Worm (Caenorhabditis elegans): ENCODE results near the gene lite-1.

Gene lite-1

ce11 chrX:6211322-6211820 lies 19.2 kb downstream of the lite-1 start:
- TF ChIP-seq ztf-28 (GFP tag; IDR thresholded peaks at IDR 0.05) (no peak), T07F8.4 (tag; optimal IDR thresholded peaks at IDR 0.05) (no peak), ama-1 (optimal IDR thresholded peaks at IDR 0.05) (no peak), ama-1 (GFP tag; optimal IDR thresholded peaks at IDR 0.05) (no peak), F57C9.4 (tag; optimal IDR thresholded peaks at IDR 0.05) (no peak), lsl-1 (GFP tag; optimal IDR thresholded peaks at IDR 0.05) (no peak), nhr-80 (tag; optimal IDR thresholded peaks at IDR 0.05) (no peak), B0261.1 (tag; optimal IDR thresholded peaks at IDR 0.05) (no peak), ztf-6 (GFP tag; IDR thresholded peaks at IDR 0.05) (no peak), K12H6.12 (tag; optimal IDR thresholded peaks at IDR 0.05) (no peak), F10E7.11 (tag; optimal IDR thresholded peaks at IDR 0.05) (no peak), F39B2.1 (GFP tag; IDR thresholded peaks at IDR 0.05) (no peak), Y53F4B.3 (GFP tag; IDR thresholded peaks at IDR 0.05) (no peak), xnd-1 (tag; optimal IDR thresholded peaks at IDR 0.05) (no peak)

ce11 chrX:6208463-6208862 lies 22.1 kb downstream of the lite-1 start, which contains the start of gene C14F11.7:
C14F11.7 (minus strand) TSS chrX:6208563.
- no peak for TF ChIP-seq T26A5.8 (tag; optimal IDR thresholded peaks at IDR 0.05)
- no peak for TF ChIP-seq F52B5.7 (tag; optimal IDR thresholded peaks at IDR 0.05)
- no peak for TF ChIP-seq let-526 (GFP tag; IDR thresholded peaks at IDR 0.05)
- TF ChIP-seq nhr-179 (tag; optimal IDR thresholded peaks at IDR 0.05), result no peak
- no peak for TF ChIP-seq somi-1 (GFP tag; optimal IDR thresholded peaks at IDR 0.05)
- no peak for TF ChIP-seq attf-5 (GFP tag; optimal IDR thresholded peaks at IDR 0.05)
- no peak for TF ChIP-seq F55B11.4 (tag; optimal IDR thresholded peaks at IDR 0.05; ENCODE audit: borderline replicate concordance, insufficient read depth)
- no peak for TF ChIP-seq Y53G8AR.9 (GFP tag; conservative IDR thresholded peaks at IDR 0.05)
- no peak for TF ChIP-seq lin-54 (GFP tag; optimal IDR thresholded peaks at IDR 0.05)
- TF ChIP-seq sptf-2 (GFP tag; optimal IDR thresholded peaks at IDR 0.05), result no peak

ce11 chrX:6207687-6208088 lies 22.9 kb downstream of the lite-1 start, which contains the start of gene T13C5.6:
T13C5.6 (minus strand) TSS chrX:6207687.
- TF ChIP-seq aptf-3 (GFP tag; IDR thresholded peaks at IDR 0.05) (peak; percentile 66; the same call in 1 of the 2 replicates), let-526 (GFP tag; IDR thresholded peaks at IDR 0.05) (peak; percentile 87; the same call in 1 of the 2 replicates), chd-7 (tag; optimal IDR thresholded peaks at IDR 0.05) (peak; percentile 93), K12H6.12 (tag; optimal IDR thresholded peaks at IDR 0.05) (peak; percentile 95), attf-6 (GFP tag; IDR thresholded peaks at IDR 0.05) (no peak), F57C9.4 (tag; optimal IDR thresholded peaks at IDR 0.05) (peak; percentile 91), B0336.3 (GFP tag; IDR thresholded peaks at IDR 0.05) (peak; percentile 85; the same call in 1 of the 2 replicates), hrde-1 (tag; optimal IDR thresholded peaks at IDR 0.05; ENCODE audit: borderline replicate concordance) (peak; percentile 76), ekl-4 (GFP tag; IDR thresholded peaks at IDR 0.05) (peak; percentile 87), ztf-28 (GFP tag; IDR thresholded peaks at IDR 0.05) (0 out of 2 replicates have a peak, but pooled peaks have one; percentile 44), efl-1 (GFP tag; optimal IDR thresholded peaks at IDR 0.05) (no peak), sea-2 (GFP tag; IDR thresholded peaks at IDR 0.05) (no peak), egl-44 (GFP tag; IDR thresholded peaks at IDR 0.05) (peak; percentile 88), Y53G8AR.9 (GFP tag; conservative IDR thresholded peaks at IDR 0.05) (peak; percentile 72; the same call in 1 of the 2 replicates), mxl-1 (tag; optimal IDR thresholded peaks at IDR 0.05) (peak; percentile 68), Y53F4B.3 (GFP tag; IDR thresholded peaks at IDR 0.05) (no peak), ztf-6 (GFP tag; IDR thresholded peaks at IDR 0.05) (0 out of 2 replicates have a peak, but pooled peaks have one; percentile 58), D2030.7 (GFP tag; IDR thresholded peaks at IDR 0.05) (peak; percentile 43; the same call in 1 of the 2 replicates), somi-1 (GFP tag; optimal IDR thresholded peaks at IDR 0.05) (peak; percentile 90), hmg-20 (GFP tag; IDR thresholded peaks at IDR 0.05) (peak; percentile 85), egl-18 (GFP tag; IDR thresholded peaks at IDR 0.05) (peak; percentile 65; the same call in 1 of the 2 replicates), cebp-2 (GFP tag; IDR thresholded peaks at IDR 0.05) (peak; percentile 93), F22D6.2 (tag; optimal IDR thresholded peaks at IDR 0.05) (peak; percentile 83), nfya-2 (GFP tag; IDR thresholded peaks at IDR 0.05) (0 out of 2 replicates have a peak, but pooled peaks have one; percentile 37), T07F8.4 (tag; optimal IDR thresholded peaks at IDR 0.05) (peak; percentile 83), bed-2 (GFP tag; IDR thresholded peaks at IDR 0.05) (peak; percentile 76; the same call in 1 of the 2 replicates), dpl-1 (GFP tag; optimal IDR thresholded peaks at IDR 0.05) (no peak), attf-3 (GFP tag; conservative IDR thresholded peaks at IDR 0.05) (no peak; the same call in 1 of the 2 replicates), tbx-9 (tag; optimal IDR thresholded peaks at IDR 0.05; ENCODE audit: borderline replicate concordance) (peak; percentile 74), Y56A3A.18 (GFP tag; IDR thresholded peaks at IDR 0.05) (peak; percentile 91), nhr-179 (tag; optimal IDR thresholded peaks at IDR 0.05) (peak; percentile 79)

Data from whole organism, young adult.